Worm (Caenorhabditis elegans): ENCODE measurements around the gene mltn-8.

DNA sequence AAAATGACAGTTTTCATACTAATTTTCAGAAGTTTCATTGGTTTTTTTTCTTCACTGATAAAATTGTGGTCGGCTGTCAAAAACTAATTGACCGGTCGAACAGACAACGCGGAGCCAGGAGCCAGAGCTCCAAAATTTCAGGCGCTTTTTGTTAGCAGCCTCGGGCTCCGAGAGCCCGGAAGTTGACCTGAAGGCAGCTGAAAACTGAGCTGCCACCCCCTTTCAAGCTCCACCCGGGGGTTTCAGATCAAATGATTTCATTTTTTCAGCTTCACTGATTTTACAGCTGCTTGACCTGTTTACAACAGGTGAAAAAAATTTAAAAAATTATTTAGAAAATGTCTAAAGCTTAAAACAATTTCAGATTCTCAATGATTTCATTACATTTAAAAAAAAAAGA lies 37.7 kb downstream of the mltn-8 start:
- TF ChIP-seq elt-3 (tag; optimal IDR thresholded peaks at IDR 0.05), result no peak
- TF ChIP-seq fkh-10 (GFP tag; optimal IDR thresholded peaks at IDR 0.05), result no peak
- no peak for TF ChIP-seq daf-12 (tag; optimal IDR thresholded peaks at IDR 0.05)
- TF ChIP-seq ZK546.5 (tag; optimal IDR thresholded peaks at IDR 0.05), result no peak
